Worm (Caenorhabditis elegans) whole organism, L4 larva: ENCODE measurements around the gene gei-15.

Source experiments
- F10B5.3 ChIP-seq: sonication (generic microtip); optimal IDR thresholded peaks from 2 replicates; lab custom pipeline; 2016; ENCODE audit warnings: mild to moderate bottlenecking, missing genetic modification characterization, missing compliant biosample characterization
- F26F4.8 ChIP-seq: fragments of 200-800 bp; sonication (Bioruptor generic); conservative IDR thresholded peaks from 2 replicates; pipeline ENCODE4 v1.3.6; 2022; ENCODE audit warnings: missing genetic modification characterization, missing compliant biosample characterization
- F37D6.2 ChIP-seq: sonication (generic microtip); optimal IDR thresholded peaks from 2 replicates; lab custom pipeline; 2016; ENCODE audit warnings: mild to moderate bottlenecking, missing genetic modification characterization, missing compliant biosample characterization
- Y105C5A.15 ChIP-seq: fragments of 200-800 bp; sonication (Bioruptor generic); IDR thresholded peaks from 2 replicates; pipeline ENCODE4 v1.3.6; 2022; ENCODE audit warnings: missing genetic modification characterization, missing compliant biosample characterization
- ZK337.2 ChIP-seq: fragments of 200-800 bp; sonication (Bioruptor generic); IDR thresholded peaks from 2 replicates; pipeline ENCODE4 v1.3.6; 2022; ENCODE audit warnings: missing genetic modification reagents, missing genetic modification characterization, missing compliant biosample characterization
- aha-1 ChIP-seq: fragments of 150-350 bp; peaks from one replicate; lab custom pipeline; 2014; ENCODE audit warnings: missing biosample characterization, missing genetic modification characterization
- aly-2 ChIP-seq: sonication (generic microtip); optimal IDR thresholded peaks from 2 replicates; lab custom pipeline; 2018; ENCODE audit warnings: missing biosample characterization, missing genetic modification characterization
- ama-1 ChIP-seq: fragments of 150-350 bp; optimal IDR thresholded peaks from 2 replicates; lab custom pipeline; 2014; ENCODE audit warnings: inconsistent platforms, mixed read lengths
- arid-1 ChIP-seq: fragments of 200-800 bp; sonication (Bioruptor generic); conservative IDR thresholded peaks from 2 replicates; pipeline ENCODE4 v1.3.6; 2022; ENCODE audit warnings: missing genetic modification reagents, missing genetic modification characterization, missing compliant biosample characterization
- attf-4 ChIP-seq: sonication (generic microtip); optimal IDR thresholded peaks from 3 replicates; lab custom pipeline; 2017; ENCODE audit warnings: missing biosample characterization, missing genetic modification characterization
- ceh-20 ChIP-seq: fragments of 200-800 bp; sonication (Bioruptor generic); IDR thresholded peaks from 2 replicates; pipeline ENCODE4 v1.3.6; 2022; ENCODE audit warnings: missing genetic modification reagents, missing genetic modification characterization, missing compliant biosample characterization
- ceh-44 ChIP-seq: fragments of 200-800 bp; sonication (Bioruptor generic); IDR thresholded peaks from 2 replicates; pipeline ENCODE4 v1.3.6; 2022; ENCODE audit warnings: missing genetic modification reagents, missing genetic modification characterization, missing compliant biosample characterization
- ces-1 ChIP-seq: fragments of 150-350 bp; sonication (generic microtip); optimal IDR thresholded peaks from 4 replicates; lab custom pipeline; 2014; ENCODE audit warnings: missing biosample characterization, missing genetic modification reagents, missing genetic modification characterization
- daf-12 ChIP-seq: fragments of 150-350 bp; optimal IDR thresholded peaks from 2 replicates; lab custom pipeline; 2014; ENCODE audit warnings: missing biosample characterization, missing genetic modification reagents, missing genetic modification characterization
- daf-19 ChIP-seq: fragments of 200-800 bp; sonication (Bioruptor generic); conservative IDR thresholded peaks from 2 replicates; pipeline ENCODE4 v1.3.6; 2022; ENCODE audit warnings: missing genetic modification characterization, missing compliant biosample characterization
- daf-8 ChIP-seq: fragments of 200-800 bp; sonication (Bioruptor generic); IDR thresholded peaks from 2 replicates; pipeline ENCODE4 v1.3.6; 2022; ENCODE audit warnings: missing genetic modification characterization, missing compliant biosample characterization
- dmd-6 ChIP-seq: fragments of 200-800 bp; sonication (Bioruptor generic); IDR thresholded peaks from 2 replicates; pipeline ENCODE4 v1.3.6; 2022; ENCODE audit warnings: missing genetic modification reagents, missing genetic modification characterization, missing compliant biosample characterization
- dmd-9 ChIP-seq: fragments of 200-800 bp; sonication (Bioruptor generic); IDR thresholded peaks from 2 replicates; pipeline ENCODE4 v1.3.6; 2022; ENCODE audit warnings: missing genetic modification reagents, missing genetic modification characterization, missing compliant biosample characterization
- dpl-1 ChIP-seq: fragments of 150-350 bp; optimal IDR thresholded peaks from 2 replicates; lab custom pipeline; 2014; ENCODE audit warnings: missing biosample characterization, missing genetic modification reagents, missing genetic modification characterization
- egl-27 ChIP-seq: sonication (generic microtip); optimal IDR thresholded peaks from 3 replicates; lab custom pipeline; 2017; ENCODE audit warnings: missing biosample characterization, missing genetic modification reagents, missing genetic modification characterization
- fos-1 ChIP-seq: fragments of 150-350 bp; optimal IDR thresholded peaks from 2 replicates; lab custom pipeline; 2014; ENCODE audit warnings: missing biosample characterization, missing genetic modification characterization
- gei-8 ChIP-seq: fragments of 200-800 bp; sonication (Bioruptor generic); optimal IDR thresholded peaks from 2 replicates; lab custom pipeline; 2018; ENCODE audit warnings: mild to moderate bottlenecking, missing genetic modification characterization, missing compliant biosample characterization
- hif-1 ChIP-seq, 2 experiments: sonication (generic microtip); optimal IDR thresholded peaks; 2 replicates each; lab custom pipeline; 2016 to 2017; ENCODE audit warnings: missing compliant biosample characterization in 2 of 2, missing genetic modification characterization in 2 of 2, missing genetic modification reagents in 2 of 2, missing genotype in 2 of 2, mild to moderate bottlenecking in 1 of 2
- hlh-11 ChIP-seq: fragments of 200-800 bp; sonication (Bioruptor generic); optimal IDR thresholded peaks from 2 replicates; lab custom pipeline; 2018; ENCODE audit warnings: mild to moderate bottlenecking, missing genetic modification characterization, missing compliant biosample characterization
- jun-1 ChIP-seq: fragments of 150-350 bp; optimal IDR thresholded peaks from 2 replicates; lab custom pipeline; 2014; ENCODE audit warnings: missing biosample characterization, missing genetic modification reagents, missing genetic modification characterization
- lim-7 ChIP-seq: fragments of 200-800 bp; sonication (Bioruptor generic); IDR thresholded peaks from 2 replicates; pipeline ENCODE4 v1.3.6; 2022; ENCODE audit warnings: missing genetic modification characterization, missing compliant biosample characterization
- lin-15B ChIP-seq: fragments of 150-350 bp; sonication (generic microtip); optimal IDR thresholded peaks from 3 replicates; lab custom pipeline; 2014; ENCODE audit warnings: missing biosample characterization, missing genetic modification characterization
- lin-29 ChIP-seq: fragments of 200-800 bp; sonication (Bioruptor generic); IDR thresholded peaks from 2 replicates; pipeline ENCODE4 v1.3.6; 2022; ENCODE audit warnings: missing genetic modification reagents, missing genetic modification characterization, missing compliant biosample characterization
- lin-38 ChIP-seq: fragments of 200-800 bp; sonication (Bioruptor generic); IDR thresholded peaks from 2 replicates; pipeline ENCODE4 v1.3.6; 2022; ENCODE audit warnings: missing genetic modification reagents, missing genetic modification characterization, missing compliant biosample characterization
- lir-3 ChIP-seq: sonication (generic microtip); optimal IDR thresholded peaks from 2 replicates; lab custom pipeline; 2016; ENCODE audit warnings: mild to moderate bottlenecking, missing genetic modification characterization, missing compliant biosample characterization
- madf-9 ChIP-seq: fragments of 200-800 bp; sonication (Bioruptor generic); conservative IDR thresholded peaks from 2 replicates; pipeline ENCODE4 v1.3.6; 2022; ENCODE audit warnings: missing genetic modification reagents, missing genetic modification characterization, missing compliant biosample characterization
- mep-1 ChIP-seq: fragments of 150-350 bp; sonication (generic microtip); optimal IDR thresholded peaks from 3 replicates; lab custom pipeline; 2014; ENCODE audit warnings: missing biosample characterization, missing genetic modification characterization
- mxl-2 ChIP-seq: fragments of 200-800 bp; sonication (Bioruptor generic); conservative IDR thresholded peaks from 2 replicates; pipeline ENCODE4 v1.3.6; 2022; ENCODE audit warnings: missing genetic modification reagents, missing genetic modification characterization, missing compliant biosample characterization
- nhr-10 ChIP-seq: fragments of 150-350 bp; optimal IDR thresholded peaks from 2 replicates; lab custom pipeline; 2014; ENCODE audit warnings: missing biosample characterization, missing genetic modification characterization
- nhr-237 ChIP-seq: sonication (generic microtip); optimal IDR thresholded peaks from 2 replicates; lab custom pipeline; 2017; ENCODE audit warnings: missing biosample characterization, missing genetic modification characterization
- nhr-25 ChIP-seq: sonication (generic microtip); optimal IDR thresholded peaks from 2 replicates; lab custom pipeline; 2017; ENCODE audit warnings: missing genetic modification characterization, mild to moderate bottlenecking, missing compliant biosample characterization, antibody characterized with exemption, moderate library complexity, borderline replicate concordance; ENCODE audit not compliant: insufficient read depth
- nhr-41 ChIP-seq: fragments of 200-800 bp; sonication (Bioruptor generic); IDR thresholded peaks from 2 replicates; pipeline ENCODE4 v1.3.6; 2022; ENCODE audit warnings: missing genetic modification reagents, missing genetic modification characterization, missing compliant biosample characterization
- nhr-48 ChIP-seq: sonication (generic microtip); optimal IDR thresholded peaks from 2 replicates; lab custom pipeline; 2016; ENCODE audit warnings: mild to moderate bottlenecking, missing genetic modification characterization, missing compliant biosample characterization
- nhr-76 ChIP-seq: fragments of 150-350 bp; optimal IDR thresholded peaks from 2 replicates; lab custom pipeline; 2014; ENCODE audit warnings: missing biosample characterization, missing genetic modification characterization
- pqm-1 ChIP-seq: sonication (generic microtip); optimal IDR thresholded peaks from 2 replicates; lab custom pipeline; 2017; ENCODE audit warnings: missing biosample characterization, missing genetic modification characterization
- saeg-2 ChIP-seq: fragments of 200-800 bp; sonication (Bioruptor generic); IDR thresholded peaks from 2 replicates; pipeline ENCODE4 v1.3.6; 2022; ENCODE audit warnings: missing genetic modification reagents, missing genetic modification characterization, missing compliant biosample characterization
- set-16 ChIP-seq: fragments of 200-800 bp; sonication (Bioruptor generic); IDR thresholded peaks from 2 replicates; pipeline ENCODE4 v1.3.6; 2022; ENCODE audit warnings: missing genetic modification reagents, missing genetic modification characterization, missing compliant biosample characterization
- unc-130 ChIP-seq: sonication (generic microtip); optimal IDR thresholded peaks from 2 replicates; lab custom pipeline; 2016; ENCODE audit warnings: missing genetic modification reagents, missing genetic modification characterization, missing compliant biosample characterization
- unc-39 ChIP-seq: sonication (generic microtip); optimal IDR thresholded peaks from 2 replicates; lab custom pipeline; 2017; ENCODE audit warnings: missing biosample characterization, missing genetic modification characterization
- vab-7 ChIP-seq: fragments of 200-800 bp; sonication (Bioruptor generic); IDR thresholded peaks from 2 replicates; pipeline ENCODE4 v1.3.6; 2022; ENCODE audit warnings: missing genetic modification reagents, missing genetic modification characterization, missing compliant biosample characterization
- zfp-2 ChIP-seq: sonication (generic microtip); optimal IDR thresholded peaks from 2 replicates; lab custom pipeline; 2016; ENCODE audit warnings: mild to moderate bottlenecking, missing genetic modification characterization, missing compliant biosample characterization
- zfp-3 ChIP-seq: fragments of 200-800 bp; sonication (Bioruptor generic); conservative IDR thresholded peaks from 2 replicates; pipeline ENCODE4 v1.3.6; 2022; ENCODE audit warnings: missing genetic modification reagents, missing genetic modification characterization, missing compliant biosample characterization
- zip-2 ChIP-seq: fragments of 150-350 bp; optimal IDR thresholded peaks from 2 replicates; lab custom pipeline; 2014; ENCODE audit warnings: missing biosample characterization, missing genetic modification characterization

gei-15 gene

DNA sequence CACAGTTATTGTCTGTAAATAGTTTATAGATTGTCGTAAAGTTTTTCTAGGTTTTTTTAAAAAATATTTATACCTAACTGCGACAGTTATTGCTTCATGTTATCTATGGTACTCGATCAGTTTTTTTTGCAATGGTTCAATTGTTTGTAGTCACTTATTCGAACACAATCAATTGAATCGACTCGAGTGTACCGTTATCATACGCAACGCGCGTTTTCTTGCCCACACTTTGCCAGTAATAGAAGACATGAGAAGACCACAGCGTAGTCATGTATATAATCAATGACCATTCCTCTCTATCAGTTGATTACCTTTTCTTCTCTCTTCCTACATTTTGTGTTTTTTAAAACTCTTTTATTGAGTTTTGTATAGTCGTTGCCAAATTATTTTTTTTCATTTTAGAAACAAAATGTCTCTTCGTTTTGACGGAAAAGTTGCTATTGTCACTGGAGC is 5.0 kb downstream of the gei-15 start, which contains the start of gene dhs-28 (continued):
- TF ChIP-seq jun-1 (tag; lab: Kevin White, UChicago) (peak; percentile 20), nhr-10 (peak; percentile 42), ZK337.2 (GFP tag; lab: Robert Waterston, UW) (no peak), set-16 (GFP tag; lab: Robert Waterston, UW) (no peak), unc-130 (GFP tag; lab: Kevin White, UChicago) (no peak), zip-2 (no peak), pqm-1 (tag; lab: Kevin White, UChicago) (peak; percentile 44)

DNA sequence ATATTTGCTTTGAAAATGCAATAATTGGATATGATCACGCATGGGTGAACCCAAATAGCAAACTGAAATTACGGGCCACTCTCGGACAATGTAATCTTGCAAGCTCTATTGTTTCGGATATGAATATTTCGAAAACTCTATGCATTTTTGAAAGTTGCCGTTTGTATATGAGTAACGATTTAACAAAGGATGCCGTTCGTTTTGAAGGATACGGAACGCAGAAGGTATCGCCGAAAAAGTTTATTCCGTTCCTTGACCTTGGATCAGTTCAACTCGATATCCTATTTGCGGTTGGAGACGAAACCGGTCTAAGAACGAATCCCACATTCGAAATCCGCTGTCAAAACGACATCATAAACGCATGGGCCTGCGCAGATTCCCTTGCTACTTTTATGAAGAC is 10.0 kb downstream of the gei-15 start:
- TF ChIP-seq set-16 (GFP tag; lab: Robert Waterston, UW) (no peak), aha-1 (tag; lab: Kevin White, UChicago) (peak; percentile 96)

DNA sequence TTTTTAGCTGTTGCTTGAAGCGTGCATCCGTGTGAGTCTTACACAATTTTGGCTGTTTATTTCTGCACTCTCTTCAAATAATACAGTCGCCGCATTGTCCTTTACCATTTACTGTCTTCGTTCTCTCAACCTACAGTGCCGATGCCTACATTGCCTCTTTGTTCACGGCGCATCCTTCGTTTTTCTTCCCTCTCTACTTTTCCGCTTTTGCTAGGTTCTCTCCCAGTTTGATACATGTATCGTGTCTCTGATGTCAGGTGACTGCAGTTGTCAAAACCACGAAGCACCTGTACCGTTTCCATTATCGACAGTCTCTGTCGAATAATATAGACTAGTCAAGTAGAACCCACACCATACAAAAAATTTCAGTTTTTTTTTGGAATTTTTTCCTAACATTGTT is 14.4 kb downstream of the gei-15 start:
- TF ChIP-seq lin-29 (no peak), unc-39 (no peak), nhr-41 (GFP tag; lab: Robert Waterston, UW) (no peak), lin-38 (GFP tag; lab: Robert Waterston, UW) (no peak), F37D6.2 (tag; lab: Kevin White, UChicago) (no peak), aly-2 (no peak), dmd-9 (GFP tag; lab: Robert Waterston, UW) (no peak), F26F4.8 (GFP tag; lab: Robert Waterston, UW) (no peak), lir-3 (tag; lab: Kevin White, UChicago) (no peak), zip-2 (no peak), ces-1 (GFP tag; lab: Kevin White, UChicago) (no peak), pqm-1 (tag; lab: Kevin White, UChicago) (peak; percentile 26), dmd-6 (GFP tag; lab: Robert Waterston, UW) (peak; percentile 65), saeg-2 (GFP tag; lab: Robert Waterston, UW) (no peak), F10B5.3 (tag; lab: Kevin White, UChicago) (no peak), madf-9 (GFP tag; lab: Robert Waterston, UW) (no peak), Y105C5A.15 (GFP tag; lab: Robert Waterston, UW) (no peak), nhr-76 (tag; lab: Kevin White, UChicago) (no peak), zfp-3 (no peak), vab-7 (GFP tag; lab: Robert Waterston, UW) (no peak), nhr-237 (no peak), lim-7 (GFP tag; lab: Robert Waterston, UW) (no peak), ceh-20 (no peak), zfp-2 (tag; lab: Kevin White, UChicago) (no peak), egl-27 (tag; lab: Kevin White, UChicago) (no peak), dpl-1 (GFP tag; lab: Kevin White, UChicago) (no peak), ama-1 (lab: Kevin White, UChicago) (no peak), daf-12 (no peak), fos-1 (no peak), nhr-48 (tag; lab: Kevin White, UChicago) (no peak), arid-1 (GFP tag; lab: Robert Waterston, UW) (no peak), mxl-2 (GFP tag; lab: Robert Waterston, UW) (no peak), gei-8 (GFP tag; lab: Kevin White, UChicago) (no peak), daf-19 (GFP tag; lab: Robert Waterston, UW) (no peak), set-16 (GFP tag; lab: Robert Waterston, UW) (no peak), daf-8 (GFP tag; lab: Robert Waterston, UW) (no peak), lin-15B (no peak), hif-1 (tag; optimal IDR thresholded peaks at IDR 0.05; lab: Kevin White, UChicago) (no peak), hlh-11 (peak; percentile 62), nhr-25 (tag; lab: Kevin White, UChicago) (no peak), attf-4 (no peak), mep-1 (tag; lab: Kevin White, UChicago) (peak; percentile 53), nhr-10 (no peak), ceh-44 (GFP tag; lab: Robert Waterston, UW) (no peak)
